Worm (Caenorhabditis elegans): ENCODE results near the gene mtrf-1L.

Gene mtrf-1L

ce11 chrIV:5139972-5140371, 47.0 kb upstream of the mtrf-1L start (continued):
- TF ChIP-seq nhr-20 (tag; optimal IDR thresholded peaks at IDR 0.05) (no peak), nhr-47 (tag; optimal IDR thresholded peaks at IDR 0.05) (peak; percentile 24), pag-3 (tag; optimal IDR thresholded peaks at IDR 0.05; ENCODE audit: borderline replicate concordance, insufficient read depth) (no peak), jun-1 (tag; optimal IDR thresholded peaks at IDR 0.05) (no peak), lin-13 (GFP tag; optimal IDR thresholded peaks at IDR 0.05) (no peak), F16B12.6 (tag; optimal IDR thresholded peaks at IDR 0.05) (no peak), snu-23 (GFP tag; optimal IDR thresholded peaks at IDR 0.05) (peak; percentile 12), ceh-90 (tag; optimal IDR thresholded peaks at IDR 0.05) (no peak), ceh-82 (tag; optimal IDR thresholded peaks at IDR 0.05) (no peak), Y116A8C.19 (tag; optimal IDR thresholded peaks at IDR 0.05; ENCODE audit: borderline replicate concordance) (no peak), lin-14 (GFP tag; optimal IDR thresholded peaks at IDR 0.05) (peak; percentile 60), ztf-4 (tag; optimal IDR thresholded peaks at IDR 0.05) (no peak), blmp-1 (tag; optimal IDR thresholded peaks at IDR 0.05) (peak; percentile 35)

DNA sequence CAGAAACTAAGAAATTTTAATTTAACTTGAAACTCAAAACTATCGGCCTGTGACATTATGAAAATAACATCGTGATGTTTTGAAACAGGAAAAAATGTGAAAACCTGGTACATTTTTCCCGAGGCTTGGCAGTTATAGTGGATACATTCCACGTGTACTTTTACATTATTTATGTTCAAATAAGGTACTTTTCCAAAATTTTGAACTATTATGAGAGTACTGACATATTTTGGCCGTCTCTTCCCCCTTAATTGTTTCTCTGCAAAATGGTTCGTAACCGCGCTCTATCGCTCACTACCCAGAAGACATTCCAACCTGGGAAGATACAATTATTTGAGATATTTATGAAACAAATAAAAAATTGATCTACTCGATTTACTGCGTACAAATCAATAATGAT, 37.2 kb upstream of the mtrf-1L start, which contains the start of gene C24D10.5:
Gene C24D10.5, plus strand, starts transcription at position 301 of the 400 bp plus-strand sequence.
- TF ChIP-seq rnt-1 (tag; optimal IDR thresholded peaks at IDR 0.05), result no peak
- no peak for TF ChIP-seq elt-2 (tag; optimal IDR thresholded peaks at IDR 0.05)
- TF ChIP-seq mab-9 (GFP tag; IDR thresholded peaks at IDR 0.05), result no peak
- TF ChIP-seq lin-13 (GFP tag; optimal IDR thresholded peaks at IDR 0.05), result no peak

DNA sequence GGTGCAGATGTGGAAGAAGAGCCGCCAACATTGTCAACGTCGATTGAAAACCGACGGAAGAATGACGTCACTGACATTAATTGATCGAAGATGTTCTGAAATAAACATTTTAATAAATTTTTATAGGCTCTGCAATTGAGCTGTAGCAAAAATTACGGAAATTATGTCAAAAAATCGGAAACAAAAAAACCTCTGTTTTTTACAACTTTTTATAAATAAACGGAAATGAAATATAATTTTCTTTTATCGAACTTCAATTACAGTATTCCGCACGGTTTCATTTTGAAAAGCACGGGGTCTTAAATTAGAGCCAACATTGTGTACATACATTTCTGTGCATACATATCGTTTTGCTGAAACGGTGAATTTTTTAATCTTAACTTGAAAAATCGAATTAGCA, 34.6 kb upstream of the mtrf-1L start, which contains the start of gene soc-2:
Gene soc-2, minus strand, starts transcription at position 101 of the 400 bp plus-strand sequence.
- TF ChIP-seq dsc-1 (tag; optimal IDR thresholded peaks at IDR 0.05) (peak; percentile 0), aly-2 (tag; optimal IDR thresholded peaks at IDR 0.05) (no peak), nhr-19 (GFP tag; conservative IDR thresholded peaks at IDR 0.05) (no peak)

ce11 chrIV:5157226-5157625, 29.7 kb upstream of the mtrf-1L start, which contains the start of gene C24D10.49:
Gene C24D10.49, minus strand, starts transcription at chrIV:5157326.
- TF ChIP-seq unc-62 (GFP tag; optimal IDR thresholded peaks at IDR 0.05), result no peak
- no peak for TF ChIP-seq nhr-11 (tag; optimal IDR thresholded peaks at IDR 0.05)
- TF ChIP-seq unc-98 (GFP tag; IDR thresholded peaks at IDR 0.05), result no peak
- no peak for TF ChIP-seq snpc-4 (tag; optimal IDR thresholded peaks at IDR 0.05)
- no peak for TF ChIP-seq egl-27 (tag; optimal IDR thresholded peaks at IDR 0.05)
- no peak for TF ChIP-seq jun-1 (tag; optimal IDR thresholded peaks at IDR 0.05)
- no peak for TF ChIP-seq nhr-85 (tag)
- no peak for TF ChIP-seq egl-13 (tag; optimal IDR thresholded peaks at IDR 0.05)

DNA sequence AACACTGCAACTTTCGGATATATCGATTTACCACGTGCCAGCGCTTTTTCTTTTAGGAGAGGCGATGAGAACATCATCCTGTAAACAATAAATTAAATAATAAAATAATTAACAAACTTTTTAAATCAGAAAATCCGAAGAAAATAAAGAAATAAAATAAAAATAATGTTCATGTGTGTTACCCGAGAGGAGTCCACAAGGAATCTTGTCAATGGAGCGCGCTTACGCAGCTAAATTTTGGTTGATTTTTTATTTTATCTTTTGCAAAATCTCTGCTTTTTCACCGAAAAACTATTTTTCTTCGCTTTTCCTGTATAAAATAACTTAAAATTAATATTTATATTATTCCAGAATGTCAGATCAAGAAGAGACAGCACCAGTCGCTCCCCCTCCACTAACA, 26.8 kb upstream of the mtrf-1L start, which contains the start of the genes C24D10.6 and C24D10.4:
Gene C24D10.6, minus strand, starts transcription at position 78 of the 400 bp plus-strand sequence.
Gene C24D10.4, plus strand, starts transcription at position 352 of the 400 bp plus-strand sequence.
- TF ChIP-seq efl-1 (optimal IDR thresholded peaks at IDR 0.05) (peak; percentile 53 to 70), efl-1 (GFP tag; optimal IDR thresholded peaks at IDR 0.05 in 1 of 2) (peak; percentile 66 to 95), tlp-1 (tag; optimal IDR thresholded peaks at IDR 0.05) (no peak), zip-4 (GFP tag; optimal IDR thresholded peaks at IDR 0.05) (no peak), jun-1 (tag; optimal IDR thresholded peaks at IDR 0.05) (no peak), hpl-2 (GFP tag; optimal IDR thresholded peaks at IDR 0.05) (no peak), fkh-8 (tag; optimal IDR thresholded peaks at IDR 0.05) (no peak), ceh-82 (tag; optimal IDR thresholded peaks at IDR 0.05) (peak; percentile 27 to 60 (median 39)), mep-1 (tag; optimal IDR thresholded peaks at IDR 0.05) (peak; percentile 70), egl-27 (tag; optimal IDR thresholded peaks at IDR 0.05) (no peak), mab-9 (GFP tag; IDR thresholded peaks at IDR 0.05) (no peak), C16A3.4 (tag; optimal IDR thresholded peaks at IDR 0.05) (peak; percentile 39), alr-1 (tag; optimal IDR thresholded peaks at IDR 0.05; ENCODE audit: borderline replicate concordance) (no peak), sptf-1 (tag; optimal IDR thresholded peaks at IDR 0.05) (no peak), Y116A8C.19 (tag; optimal IDR thresholded peaks at IDR 0.05; ENCODE audit: borderline replicate concordance) (no peak), dsc-1 (tag; optimal IDR thresholded peaks at IDR 0.05) (peak; percentile 29), aha-1 (tag; optimal IDR thresholded peaks at IDR 0.05) (no peak), ceh-8 (GFP tag; optimal IDR thresholded peaks at IDR 0.05) (peak; percentile 9), swsn-7 (tag; optimal IDR thresholded peaks at IDR 0.05) (peak; percentile 60), nhr-12 (tag; optimal IDR thresholded peaks at IDR 0.05) (no peak), ceh-88 (GFP tag; IDR thresholded peaks at IDR 0.05) (no peak; the same call in 1 of the 2 replicates), dpl-1 (GFP tag; optimal IDR thresholded peaks at IDR 0.05) (peak; percentile 51 to 71 (median 65)), ces-1 (GFP tag; optimal IDR thresholded peaks at IDR 0.05) (no peak), isw-1 (GFP tag; IDR thresholded peaks at IDR 0.05) (peak; percentile 32; the same call in 1 of the 2 replicates), irx-1 (tag; optimal IDR thresholded peaks at IDR 0.05) (peak; percentile 63), C04F5.9 (tag; optimal IDR thresholded peaks at IDR 0.05) (peak; percentile 15)
